Fruit fly (Drosophila melanogaster) whole organism, prepupa: ENCODE measurements around the gene CG32264.

Source experiments
- CG11902 ChIP-seq: fragments of 200-800 bp; sonication (Bioruptor generic); optimal IDR thresholded peaks from 3 replicates; lab custom pipeline; 2016; ENCODE audit warnings: missing biosample characterization, missing genetic modification characterization
- CG16779 ChIP-seq: fragments of 200-800 bp; sonication (Bioruptor generic); optimal IDR thresholded peaks from 3 replicates; lab custom pipeline; 2017; ENCODE audit warnings: missing biosample characterization, mild to moderate bottlenecking, missing genetic modification characterization
- CG6854 ChIP-seq: fragments of 200-800 bp; sonication (Bioruptor generic); optimal IDR thresholded peaks from 2 replicates; lab custom pipeline; 2017; ENCODE audit warnings: missing biosample characterization, mild to moderate bottlenecking, missing genetic modification characterization
- Met ChIP-seq: fragments of 200-800 bp; sonication (Bioruptor generic); optimal IDR thresholded peaks from 3 replicates; lab custom pipeline; 2016; ENCODE audit warnings: missing biosample characterization, missing genetic modification characterization
- OdsH ChIP-seq: fragments of 200-800 bp; sonication (Bioruptor generic); optimal IDR thresholded peaks from 3 replicates; lab custom pipeline; 2016; ENCODE audit warnings: missing biosample characterization, missing genetic modification characterization
- Sox102F ChIP-seq: fragments of 200-800 bp; sonication (Bioruptor generic); optimal IDR thresholded peaks from 2 replicates; lab custom pipeline; 2016; ENCODE audit warnings: missing biosample characterization, mild to moderate bottlenecking, missing genetic modification characterization
- dac ChIP-seq: fragments of 200-800 bp; sonication (Bioruptor generic); optimal IDR thresholded peaks from 2 replicates; lab custom pipeline; 2017; ENCODE audit warnings: missing biosample characterization, mild to moderate bottlenecking, missing genetic modification characterization
- dsx ChIP-seq: fragments of 200-800 bp; optimal IDR thresholded peaks from 3 replicates; lab custom pipeline; 2019; ENCODE audit warnings: missing biosample characterization, mild to moderate bottlenecking, missing genetic modification characterization, moderate library complexity; ENCODE audit not compliant: poor library complexity, severe bottlenecking

dm6 chr3L:3686274-3686673, 120.0 kb downstream of the CG32264 start:
- TF ChIP-seq OdsH, result peak; percentile 12
- TF ChIP-seq Sox102F (GFP tag; lab: Kevin White, UChicago), result no peak
- no peak for TF ChIP-seq Met (GFP tag; lab: Kevin White, UChicago)
- TF ChIP-seq CG6854 (GFP tag; lab: Kevin White, UChicago), result no peak
- TF ChIP-seq CG16779, result no peak
- TF ChIP-seq dac, result no peak
- TF ChIP-seq dsx (GFP tag; lab: Kevin White, UChicago), result no peak
- TF ChIP-seq CG11902 (GFP tag; lab: Kevin White, UChicago), result no peak
